Worm (Caenorhabditis elegans) whole organism, late embryonic: ENCODE measurements around the gene srz-97.

Experiments
- C08G9.2 ChIP-seq: sonication (generic microtip); optimal IDR thresholded peaks from 2 replicates; lab custom pipeline; 2016; ENCODE audit warnings: mild to moderate bottlenecking, missing genetic modification characterization, moderate library complexity, missing compliant biosample characterization
- T23F11.4 ChIP-seq: fragments of 200-800 bp; sonication (Bioruptor generic); optimal IDR thresholded peaks from 2 replicates; lab custom pipeline; 2018; ENCODE audit warnings: mild to moderate bottlenecking, missing genetic modification characterization, missing compliant biosample characterization
- ceh-14 ChIP-seq: sonication (generic microtip); optimal IDR thresholded peaks from 2 replicates; lab custom pipeline; 2016; ENCODE audit warnings: missing genotype, missing genetic modification characterization, missing compliant biosample characterization
- ceh-18 ChIP-seq: sonication (generic microtip); optimal IDR thresholded peaks from 2 replicates; lab custom pipeline; 2016; ENCODE audit warnings: missing genetic modification characterization, missing compliant biosample characterization
- ceh-19 ChIP-seq: fragments of 200-800 bp; sonication (Bioruptor generic); optimal IDR thresholded peaks from 2 replicates; lab custom pipeline; 2018; ENCODE audit warnings: mild to moderate bottlenecking, missing genetic modification characterization, missing compliant biosample characterization
- ceh-2 ChIP-seq: sonication (generic microtip); optimal IDR thresholded peaks from 2 replicates; lab custom pipeline; 2016; ENCODE audit warnings: missing genotype, missing genetic modification characterization, missing compliant biosample characterization
- ceh-30 ChIP-seq: fragments of 150-350 bp; optimal IDR thresholded peaks from 2 replicates; lab custom pipeline; 2014; ENCODE audit warnings: missing biosample characterization, missing genetic modification characterization
- ceh-31 ChIP-seq: sonication (generic microtip); optimal IDR thresholded peaks from 2 replicates; lab custom pipeline; 2016; ENCODE audit warnings: missing genetic modification characterization, missing compliant biosample characterization
- ceh-34 ChIP-seq: sonication (generic microtip); optimal IDR thresholded peaks from 2 replicates; lab custom pipeline; 2016; ENCODE audit warnings: mild to moderate bottlenecking, missing genetic modification characterization, missing compliant biosample characterization
- ceh-45 ChIP-seq: fragments of 200-800 bp; sonication (Bioruptor generic); IDR thresholded peaks from 2 replicates; pipeline ENCODE4 v1.3.6; 2022; ENCODE audit warnings: missing genetic modification reagents, missing genetic modification characterization, missing compliant biosample characterization
- ceh-6 ChIP-seq: fragments of 200-800 bp; sonication (Bioruptor generic); optimal IDR thresholded peaks from 2 replicates; lab custom pipeline; 2018; ENCODE audit warnings: mild to moderate bottlenecking, missing genetic modification characterization, missing compliant biosample characterization
- che-1 ChIP-seq: sonication (generic microtip); optimal IDR thresholded peaks from 2 replicates; lab custom pipeline; 2016; ENCODE audit warnings: mild to moderate bottlenecking, missing genetic modification characterization, missing compliant biosample characterization
- dmd-4 ChIP-seq: sonication (generic microtip); optimal IDR thresholded peaks from 2 replicates; lab custom pipeline; 2016; ENCODE audit warnings: borderline replicate concordance, missing genetic modification characterization, missing compliant biosample characterization
- eyg-1 ChIP-seq: sonication (generic microtip); optimal IDR thresholded peaks from 2 replicates; lab custom pipeline; 2016; ENCODE audit warnings: missing genotype, missing genetic modification characterization, missing compliant biosample characterization
- fax-1 ChIP-seq: sonication (generic microtip); optimal IDR thresholded peaks from 2 replicates; lab custom pipeline; 2016; ENCODE audit warnings: missing genotype, missing genetic modification characterization, missing compliant biosample characterization
- hlh-13 ChIP-seq: fragments of 200-800 bp; sonication (Bioruptor generic); optimal IDR thresholded peaks from 2 replicates; lab custom pipeline; 2018; ENCODE audit warnings: mild to moderate bottlenecking, missing genetic modification characterization, missing compliant biosample characterization
- hlh-30 ChIP-seq: sonication (generic microtip); optimal IDR thresholded peaks from 2 replicates; lab custom pipeline; 2017; ENCODE audit warnings: antibody characterized with exemption, missing genetic modification characterization, missing compliant biosample characterization; ENCODE audit not compliant: insufficient read depth
- lim-6 ChIP-seq: sonication (generic microtip); optimal IDR thresholded peaks from 2 replicates; lab custom pipeline; 2016; ENCODE audit warnings: missing genetic modification characterization, missing compliant biosample characterization
- nhr-232 ChIP-seq: sonication (generic microtip); optimal IDR thresholded peaks from 2 replicates; lab custom pipeline; 2016; ENCODE audit warnings: missing genetic modification characterization, missing compliant biosample characterization
- pqm-1 ChIP-seq: sonication (generic microtip); optimal IDR thresholded peaks from 2 replicates; lab custom pipeline; 2016; ENCODE audit warnings: missing genetic modification characterization, missing compliant biosample characterization
- pros-1 ChIP-seq: fragments of 150-350 bp; optimal IDR thresholded peaks from 2 replicates; lab custom pipeline; 2014; ENCODE audit warnings: missing biosample characterization, missing genetic modification reagents, missing genetic modification characterization
- rnt-1 ChIP-seq: sonication (generic microtip); optimal IDR thresholded peaks from 2 replicates; lab custom pipeline; 2016; ENCODE audit warnings: missing genetic modification characterization, missing compliant biosample characterization
- sox-2 ChIP-seq: fragments of 200-800 bp; sonication (Bioruptor generic); IDR thresholded peaks from 2 replicates; pipeline ENCODE4 v1.3.6; 2022; ENCODE audit warnings: missing genetic modification reagents, missing genetic modification characterization, missing compliant biosample characterization
- tbx-2 ChIP-seq: sonication (generic microtip); optimal IDR thresholded peaks from 2 replicates; lab custom pipeline; 2016; ENCODE audit warnings: missing genetic modification characterization, missing compliant biosample characterization
- tbx-7 ChIP-seq: sonication (generic microtip); optimal IDR thresholded peaks from 2 replicates; lab custom pipeline; 2016; ENCODE audit warnings: missing genotype, missing genetic modification characterization, missing compliant biosample characterization
- ttx-3 ChIP-seq: sonication (generic microtip); optimal IDR thresholded peaks from 2 replicates; lab custom pipeline; 2016; ENCODE audit warnings: missing genetic modification reagents, missing genetic modification characterization, missing compliant biosample characterization
- unc-86 ChIP-seq: sonication (generic microtip); optimal IDR thresholded peaks from 2 replicates; lab custom pipeline; 2016; ENCODE audit warnings: missing genetic modification characterization, missing compliant biosample characterization
- zip-5 ChIP-seq: sonication (generic microtip); optimal IDR thresholded peaks from 2 replicates; lab custom pipeline; 2016; ENCODE audit warnings: missing genetic modification characterization, missing compliant biosample characterization
- ztf-16 ChIP-seq: sonication (generic microtip); optimal IDR thresholded peaks from 2 replicates; lab custom pipeline; 2017; ENCODE audit warnings: missing genetic modification characterization, missing compliant biosample characterization

srz-97 gene

DNA sequence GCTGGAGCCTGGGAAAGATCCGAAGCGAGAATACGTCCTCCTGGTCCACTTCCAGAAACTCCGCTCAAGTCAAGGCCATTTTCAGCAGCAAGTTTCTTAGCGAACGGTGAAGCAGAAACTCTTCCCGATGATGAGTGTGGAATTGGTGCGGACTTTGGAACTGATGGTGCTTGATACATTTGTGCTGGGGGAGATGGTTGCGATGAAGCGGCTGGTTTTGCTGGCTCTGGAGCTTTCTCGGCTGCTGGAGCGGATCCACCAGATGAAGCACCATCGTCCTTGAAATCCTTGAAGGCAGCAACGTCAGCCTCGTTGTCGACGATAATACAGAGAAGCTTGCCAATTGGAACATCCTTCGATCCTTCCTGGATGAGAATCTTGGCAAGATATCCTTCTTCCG, 21.6 kb downstream of the srz-97 start:
- TF ChIP-seq hlh-13 (GFP tag; lab: Kevin White, UChicago) (no peak), ceh-34 (tag; lab: Kevin White, UChicago) (no peak), ceh-45 (GFP tag; lab: Robert Waterston, UW) (no peak), hlh-30 (no peak)

ce11 chrV:14443471-14444015, 24.5 kb downstream of the srz-97 start:
- peak; percentile 25 for TF ChIP-seq tbx-7 (tag; lab: Kevin White, UChicago)
- TF ChIP-seq zip-5 (tag; lab: Kevin White, UChicago), result peak; percentile 23
- peak; percentile 68 for TF ChIP-seq C08G9.2 (tag; lab: Kevin White, UChicago)
- peak; percentile 25 for TF ChIP-seq fax-1 (tag; lab: Kevin White, UChicago)
- peak; percentile 14 for TF ChIP-seq rnt-1
- peak; percentile 83 for TF ChIP-seq ceh-31 (tag; lab: Kevin White, UChicago)
- TF ChIP-seq ceh-2, result peak; percentile 45
- TF ChIP-seq dmd-4, result peak; percentile 34
- TF ChIP-seq lim-6 (tag; lab: Kevin White, UChicago), result peak; percentile 50
- TF ChIP-seq ceh-14 (tag; lab: Kevin White, UChicago), result peak; percentile 50
- TF ChIP-seq tbx-2, result peak; percentile 72
- TF ChIP-seq, all 69 proteins: peak for 11; not testable (repeated sequence) for 58

ce11 chrV:14440841-14441240, 27.2 kb downstream of the srz-97 start, which contains the start of gene F23B12.4:
TSS of gene F23B12.4 (plus strand) at chrV:14441141.
- no peak for TF ChIP-seq fax-1 (tag; lab: Kevin White, UChicago)

ce11 chrV:14439236-14439635, 28.8 kb downstream of the srz-97 start:
- TF ChIP-seq sox-2 (GFP tag; lab: Robert Waterston, UW), result no peak
- no peak for TF ChIP-seq unc-86 (tag; lab: Kevin White, UChicago)
- TF ChIP-seq ceh-18, result no peak
- no peak for TF ChIP-seq T23F11.4 (GFP tag; lab: Kevin White, UChicago)
- no peak for TF ChIP-seq ztf-16 (tag; lab: Kevin White, UChicago)
- no peak for TF ChIP-seq pqm-1

DNA sequence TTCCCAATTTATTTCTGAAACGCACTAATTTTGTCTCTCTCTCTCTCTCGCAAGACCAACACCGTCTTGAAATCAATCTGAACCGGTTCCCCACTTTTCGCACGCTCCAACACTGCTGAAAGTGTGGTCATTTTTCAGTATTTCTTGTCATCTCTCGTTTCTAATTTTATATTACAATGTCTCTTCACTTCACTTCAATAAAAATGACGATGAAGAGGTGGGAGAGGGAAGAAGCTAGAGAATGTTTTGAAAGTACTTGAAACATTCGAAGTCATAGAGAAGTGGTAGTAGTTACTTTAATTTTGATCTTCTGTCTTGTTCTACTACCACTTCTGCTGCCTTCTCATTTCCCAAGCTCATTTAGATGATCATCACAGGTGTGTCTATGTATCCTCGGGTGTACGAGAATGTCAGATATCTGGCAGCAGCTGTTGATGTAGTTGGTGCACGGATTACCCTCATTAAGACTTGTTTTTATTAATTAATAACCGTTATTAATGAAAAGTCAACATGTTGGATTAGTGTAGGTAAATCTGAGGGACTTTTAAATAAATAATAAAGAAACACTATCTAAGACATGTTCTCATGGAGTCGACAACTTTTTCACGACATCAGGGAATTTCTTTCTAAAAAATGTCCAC, 29.8 kb downstream of the srz-97 start:
- TF ChIP-seq pros-1 (tag; lab: Kevin White, UChicago) (no peak), ceh-30 (tag; lab: Kevin White, UChicago) (no peak), ceh-19 (no peak), ztf-16 (tag; lab: Kevin White, UChicago) (no peak), nhr-232 (no peak)

DNA sequence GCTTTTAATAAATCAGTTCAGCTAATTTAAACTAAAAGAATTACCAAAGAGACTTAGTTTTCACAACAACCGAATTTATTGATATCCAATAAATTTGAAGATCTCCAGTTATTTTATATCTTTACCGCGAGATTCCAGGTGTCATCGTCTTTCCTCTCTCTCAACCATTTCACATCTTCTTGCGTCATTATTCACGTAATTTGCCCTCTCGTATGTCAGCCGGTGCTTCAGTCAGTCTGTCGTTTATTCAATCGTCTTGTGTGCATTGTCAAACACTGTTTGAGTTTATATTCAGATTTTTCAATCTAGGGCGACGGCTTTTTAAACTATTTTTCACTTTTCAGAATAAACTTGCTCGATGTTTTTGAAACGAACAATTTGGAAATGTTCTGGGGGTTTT, 30.7 kb downstream of the srz-97 start:
- no peak for TF ChIP-seq ceh-6 (GFP tag; lab: Kevin White, UChicago)

ce11 chrV:14436195-14436594, 31.9 kb downstream of the srz-97 start:
- TF ChIP-seq che-1 (no peak), eyg-1 (no peak), ttx-3 (tag; lab: Kevin White, UChicago) (no peak)
